Worm (Caenorhabditis elegans) whole organism, mixed stage, embryonic: ENCODE data around the gene lep-2.

Source experiments
- blmp-1 ChIP-seq: fragments of 150-350 bp; optimal IDR thresholded peaks from 2 replicates; lab custom pipeline; 2014; ENCODE audit warnings: missing biosample characterization, missing genetic modification characterization
- drap-1 ChIP-seq: fragments of 200-800 bp; sonication (Bioruptor generic); optimal IDR thresholded peaks from 3 replicates; lab custom pipeline; 2018; ENCODE audit warnings: mild to moderate bottlenecking, missing genetic modification characterization, missing compliant biosample characterization
- lin-32 ChIP-seq: fragments of 200-800 bp; sonication (Bioruptor generic); optimal IDR thresholded peaks from 2 replicates; lab custom pipeline; 2018; ENCODE audit warnings: mild to moderate bottlenecking, missing genetic modification characterization, missing compliant biosample characterization
- nhr-237 ChIP-seq: fragments of 150-350 bp; optimal IDR thresholded peaks from 2 replicates; lab custom pipeline; 2014; ENCODE audit warnings: missing biosample characterization, missing genetic modification characterization
- pha-4 ChIP-seq: fragments of 150-350 bp; optimal IDR thresholded peaks from 2 replicates; lab custom pipeline; 2018; ENCODE audit warnings: missing biosample characterization, missing genetic modification reagents, missing genetic modification characterization
- snpc-4 ChIP-seq: fragments of 150-350 bp; optimal IDR thresholded peaks from 2 replicates; lab custom pipeline; 2014; ENCODE audit warnings: missing biosample characterization, missing genetic modification characterization
- unc-39 ChIP-seq: fragments of 150-350 bp; optimal IDR thresholded peaks from 2 replicates; lab custom pipeline; 2014; ENCODE audit warnings: missing biosample characterization, missing genetic modification characterization
- ztf-11 ChIP-seq: fragments of 150-350 bp; optimal IDR thresholded peaks from 2 replicates; lab custom pipeline; 2014; ENCODE audit warnings: missing biosample characterization, missing genetic modification characterization

ce11 chrIV:1005761-1006160, 13.7 kb downstream of the lep-2 start, which contains the start of gene immp-2:
- TF ChIP-seq lin-32 (GFP tag; lab: Kevin White, UChicago): no peak
- TF ChIP-seq blmp-1 (tag; lab: Kevin White, UChicago): no peak
- TF ChIP-seq pha-4 (tag; lab: Kevin White, UChicago): no peak
- TF ChIP-seq drap-1 (GFP tag; lab: Kevin White, UChicago): no peak
- TF ChIP-seq nhr-237: no peak
- no peak for TF ChIP-seq snpc-4 (tag; lab: Kevin White, UChicago)
- TF ChIP-seq unc-39 (tag; lab: Kevin White, UChicago): no peak
- no peak for TF ChIP-seq ztf-11 (tag; lab: Kevin White, UChicago)
